Worm (Caenorhabditis elegans): Measurements from ENCODE around the gene ins-13.

DNA sequence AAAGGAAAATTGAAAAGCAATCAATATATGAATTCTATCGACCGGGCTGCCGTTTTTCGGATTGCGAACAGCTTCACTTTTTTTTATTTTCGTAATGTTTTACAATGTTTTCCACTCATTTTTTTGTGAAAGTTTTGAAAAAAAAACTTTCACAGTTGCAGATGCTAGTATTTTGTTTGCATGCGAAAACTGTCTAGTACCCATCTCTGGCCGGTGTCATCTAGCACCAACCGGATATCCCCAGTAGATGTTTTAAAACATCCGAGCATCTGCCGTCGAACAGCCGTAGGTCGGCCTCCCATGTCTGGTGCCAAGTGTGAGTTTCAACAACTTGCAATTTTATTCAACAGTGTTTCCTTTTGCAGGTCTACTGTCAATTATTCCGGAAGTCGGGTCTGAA is 23.3 kb downstream of the ins-13 start, which contains the start of gene ZK177.12:
- TF ChIP-seq hmg-4 (GFP tag; optimal IDR thresholded peaks at IDR 0.05), result no peak
- TF ChIP-seq sea-1 (GFP tag; conservative IDR thresholded peaks at IDR 0.05), result no peak
- TF ChIP-seq ets-7 (tag; optimal IDR thresholded peaks at IDR 0.05), result no peak
- no peak for TF ChIP-seq B0310.2 (tag; optimal IDR thresholded peaks at IDR 0.05)
- TF ChIP-seq tbx-11 (GFP tag; IDR thresholded peaks at IDR 0.05), result no peak
- no peak for TF ChIP-seq ama-1 (optimal IDR thresholded peaks at IDR 0.05)
- TF ChIP-seq flt-1 (GFP tag; IDR thresholded peaks at IDR 0.05), result no peak
- TF ChIP-seq F13C5.2 (tag; optimal IDR thresholded peaks at IDR 0.05), result no peak
- no peak for TF ChIP-seq tra-4 (tag; optimal IDR thresholded peaks at IDR 0.05)

Measured in whole organism, early embryonic.